Fruit fly (Drosophila melanogaster): ENCODE data around the gene CG43938.

Gene CG43938

dm6 chr3L:21121353-21121752 is at the start of gene CG43938:
CG43938 (plus strand) TSS chr3L:21121653.
- no peak for TF ChIP-seq CG17801 (GFP tag; optimal IDR thresholded peaks at IDR 0.05; ENCODE audit: partially characterized antibody)

dm6 chr3L:21080430-21080829 is 41.0 kb upstream of the CG43938 start:
- TF ChIP-seq CG17801 (GFP tag; optimal IDR thresholded peaks at IDR 0.05; ENCODE audit: partially characterized antibody): no peak

DNA sequence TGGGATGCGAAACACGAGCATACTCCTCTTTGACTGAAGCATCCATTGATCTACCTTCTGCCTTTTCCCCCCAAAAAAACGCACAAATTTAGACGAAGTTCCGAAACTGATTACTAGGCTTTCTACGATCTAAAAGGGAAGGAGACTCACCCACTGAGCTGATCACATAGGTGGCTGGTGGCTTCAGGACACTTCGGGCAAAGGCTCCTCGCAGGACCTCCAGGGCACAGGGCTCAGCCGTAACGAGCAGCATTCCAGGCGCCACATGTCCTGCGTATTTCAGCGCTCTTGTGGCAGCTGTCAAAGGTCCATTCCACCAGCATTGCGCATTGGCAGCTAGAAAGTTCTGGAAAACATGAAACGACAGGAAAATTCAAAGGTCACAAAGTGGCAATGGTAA is 32.6 kb upstream of the CG43938 start, which contains the start of gene CG33285:
Gene CG33285 (minus strand): TSS at position 101 of the 400 bp plus-strand sequence.
- TF ChIP-seq CG17801 (GFP tag; optimal IDR thresholded peaks at IDR 0.05; ENCODE audit: partially characterized antibody): no peak

- TF ChIP-seq CG17801 (GFP tag; optimal IDR thresholded peaks at IDR 0.05; ENCODE audit: partially characterized antibody): no peak
These were observed 31.2 kb upstream of the CG43938 start for dm6 chr3L:21090245-21090644.

DNA sequence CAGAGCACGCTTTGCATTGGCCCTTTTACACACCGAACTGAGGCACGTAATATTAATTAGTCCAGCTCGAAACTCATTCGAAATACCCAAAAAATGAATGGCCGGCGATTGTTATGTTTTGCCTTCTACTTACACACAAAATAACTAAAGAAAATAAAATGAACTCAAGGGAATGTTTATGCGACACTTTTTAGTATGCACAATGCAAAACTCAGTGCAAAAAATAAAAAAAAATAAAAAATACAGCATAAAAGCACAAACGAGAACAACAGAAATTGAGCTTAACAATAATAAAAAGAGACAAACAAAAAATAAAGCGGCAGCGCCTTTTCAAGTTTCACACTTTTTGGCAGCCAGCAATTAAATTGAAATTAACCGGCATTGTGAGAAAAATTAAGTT is 24.1 kb upstream of the CG43938 start:
- TF ChIP-seq CG17801 (GFP tag; optimal IDR thresholded peaks at IDR 0.05; ENCODE audit: partially characterized antibody): peak; percentile 85

dm6 chr3L:21098602-21099001 is 22.9 kb upstream of the CG43938 start:
- TF ChIP-seq CG17801 (GFP tag; optimal IDR thresholded peaks at IDR 0.05; ENCODE audit: partially characterized antibody): no peak

DNA sequence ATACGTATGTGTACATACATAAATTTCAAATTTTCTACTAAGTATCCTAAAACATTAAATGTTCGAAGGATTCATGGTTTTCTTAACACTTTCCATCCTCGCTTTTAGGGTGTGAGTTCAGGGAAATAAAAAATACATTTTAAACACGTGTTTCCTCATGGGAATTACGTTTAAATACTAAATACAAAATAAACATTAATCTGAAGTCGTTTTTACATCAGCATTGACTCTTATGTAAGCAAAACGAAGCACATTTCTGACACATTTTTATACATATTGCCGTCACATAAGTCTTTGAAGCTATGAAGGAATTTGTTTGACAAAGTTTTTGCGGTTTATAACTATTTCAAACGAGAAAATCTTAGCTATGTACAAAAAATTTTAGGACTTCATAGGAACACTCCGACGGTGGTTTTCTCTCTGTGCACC is 22.4 kb upstream of the CG43938 start:
- TF ChIP-seq CG17801 (GFP tag; optimal IDR thresholded peaks at IDR 0.05; ENCODE audit: partially characterized antibody): no peak

DNA sequence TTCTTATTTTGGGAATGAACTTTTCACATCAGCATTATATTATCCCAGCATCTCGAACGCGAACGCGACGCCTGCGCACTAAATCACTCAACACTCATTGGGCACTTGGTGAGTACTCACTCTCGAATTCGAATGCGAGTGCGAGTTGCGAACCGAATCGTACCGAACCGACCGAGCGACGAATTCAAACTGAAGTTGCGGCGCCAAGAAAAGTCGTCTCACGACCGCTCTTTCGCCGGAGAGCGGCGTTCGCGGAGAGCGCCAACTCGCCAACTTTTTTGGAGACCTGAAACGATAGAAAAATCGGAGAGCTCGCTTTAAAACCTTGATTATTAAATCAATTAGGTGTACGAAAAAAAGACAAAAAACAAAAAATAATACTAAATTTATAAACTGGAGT is 21.5 kb upstream of the CG43938 start:
- TF ChIP-seq CG17801 (GFP tag; optimal IDR thresholded peaks at IDR 0.05; ENCODE audit: partially characterized antibody): no peak

DNA sequence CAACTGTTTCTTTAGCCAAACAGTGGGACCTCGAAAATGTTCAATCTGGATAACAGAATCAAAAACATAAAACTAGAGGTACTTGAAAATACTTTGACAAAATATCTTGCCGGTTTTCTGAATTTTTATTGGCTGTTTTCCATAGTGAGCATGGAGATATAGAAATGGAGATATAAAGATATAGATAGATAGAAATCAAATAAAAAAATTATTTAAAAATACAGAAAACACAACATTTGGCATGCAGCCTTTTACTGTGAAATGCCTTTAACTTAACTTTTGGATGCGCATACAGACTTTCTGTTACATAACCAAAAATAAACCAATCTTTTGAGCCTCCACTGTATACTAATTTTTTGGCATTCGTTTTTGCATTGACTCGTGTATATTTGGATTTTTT is 21.0 kb upstream of the CG43938 start:
- no peak for TF ChIP-seq CG17801 (GFP tag; optimal IDR thresholded peaks at IDR 0.05; ENCODE audit: partially characterized antibody)

dm6 chr3L:21101316-21101715 is 20.1 kb upstream of the CG43938 start:
- no peak for TF ChIP-seq CG17801 (GFP tag; optimal IDR thresholded peaks at IDR 0.05; ENCODE audit: partially characterized antibody)

dm6 chr3L:21104338-21105018 is 17.0 kb upstream of the CG43938 start:
- TF ChIP-seq CG17801 (GFP tag; optimal IDR thresholded peaks at IDR 0.05; ENCODE audit: partially characterized antibody): no peak

DNA sequence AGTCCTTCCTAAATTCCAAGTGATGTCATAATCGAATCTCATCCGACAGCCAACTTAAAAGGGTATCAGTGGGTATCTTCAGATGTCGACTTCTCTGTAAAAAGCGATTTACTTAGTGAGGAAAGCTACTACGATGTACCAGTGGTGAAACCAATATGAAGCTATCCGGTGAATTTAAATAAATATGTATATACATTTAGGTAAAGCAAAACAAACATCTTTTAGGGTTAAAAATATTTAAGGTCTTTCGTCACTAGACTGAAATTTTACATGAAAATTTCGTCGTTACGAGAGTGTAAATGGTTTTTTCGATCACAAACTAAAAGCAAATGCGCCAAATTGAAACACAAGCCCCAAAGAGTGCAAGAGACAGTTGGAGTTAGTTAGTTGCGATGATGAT is 14.6 kb upstream of the CG43938 start:
- TF ChIP-seq CG17801 (GFP tag; optimal IDR thresholded peaks at IDR 0.05; ENCODE audit: partially characterized antibody): no peak

DNA sequence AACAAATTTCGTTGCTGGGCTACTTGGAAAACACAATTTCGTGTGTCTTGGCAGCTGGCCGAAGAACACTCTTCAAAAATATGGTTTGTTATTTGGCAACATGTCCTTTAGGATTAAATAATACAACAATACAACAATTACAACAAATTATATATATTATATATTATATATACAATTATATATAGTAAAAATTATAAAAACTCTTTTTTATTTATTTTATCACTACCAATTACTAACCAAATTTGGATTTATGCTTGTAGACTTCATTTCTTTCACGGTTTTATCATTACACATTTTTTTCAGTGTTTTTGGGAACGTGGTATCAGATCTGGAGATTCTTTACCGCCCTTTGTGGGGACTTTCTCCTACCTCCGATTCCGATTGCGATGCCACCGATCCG is 13.0 kb upstream of the CG43938 start:
- no peak for TF ChIP-seq CG17801 (GFP tag; optimal IDR thresholded peaks at IDR 0.05; ENCODE audit: partially characterized antibody)

- TF ChIP-seq CG17801 (GFP tag; optimal IDR thresholded peaks at IDR 0.05; ENCODE audit: partially characterized antibody): no peak
These were observed 8.4 kb upstream of the CG43938 start for dm6 chr3L:21113061-21113460.

DNA sequence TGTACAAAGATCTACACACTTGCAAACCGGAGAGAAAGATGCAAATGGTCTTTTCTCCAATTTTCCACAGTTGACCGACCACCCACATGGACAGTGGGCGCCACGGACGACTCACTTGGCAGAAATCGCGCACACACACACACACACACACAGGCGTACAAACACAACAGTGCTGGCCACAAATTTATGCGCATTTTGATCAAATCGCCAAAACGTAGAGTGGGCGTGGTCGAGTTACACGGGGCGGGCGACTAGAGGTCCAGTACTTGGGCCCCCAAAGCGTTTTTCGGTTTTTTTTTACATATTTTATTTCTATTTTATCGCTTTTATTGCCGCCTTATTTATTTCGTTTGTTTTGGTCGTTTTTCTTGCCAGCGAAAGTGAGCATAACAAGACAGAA is 2.9 kb upstream of the CG43938 start:
- TF ChIP-seq CG17801 (GFP tag; optimal IDR thresholded peaks at IDR 0.05; ENCODE audit: partially characterized antibody): no peak

dm6 chr3L:21122522-21122923 is 1.1 kb downstream of the CG43938 start:
- TF ChIP-seq CG17801 (GFP tag; optimal IDR thresholded peaks at IDR 0.05; ENCODE audit: partially characterized antibody): no peak

- no peak for TF ChIP-seq CG17801 (GFP tag; optimal IDR thresholded peaks at IDR 0.05; ENCODE audit: partially characterized antibody)
These were observed 2.0 kb downstream of the CG43938 start, which contains the start of gene CG33284 for dm6 chr3L:21123453-21123852. CG33284 (plus strand) TSS chr3L:21123753.

All from ovary, adult (tissue).